Fruit fly (Drosophila melanogaster): ENCODE measurements around the gene CG15155.

CG15155 gene

DNA sequence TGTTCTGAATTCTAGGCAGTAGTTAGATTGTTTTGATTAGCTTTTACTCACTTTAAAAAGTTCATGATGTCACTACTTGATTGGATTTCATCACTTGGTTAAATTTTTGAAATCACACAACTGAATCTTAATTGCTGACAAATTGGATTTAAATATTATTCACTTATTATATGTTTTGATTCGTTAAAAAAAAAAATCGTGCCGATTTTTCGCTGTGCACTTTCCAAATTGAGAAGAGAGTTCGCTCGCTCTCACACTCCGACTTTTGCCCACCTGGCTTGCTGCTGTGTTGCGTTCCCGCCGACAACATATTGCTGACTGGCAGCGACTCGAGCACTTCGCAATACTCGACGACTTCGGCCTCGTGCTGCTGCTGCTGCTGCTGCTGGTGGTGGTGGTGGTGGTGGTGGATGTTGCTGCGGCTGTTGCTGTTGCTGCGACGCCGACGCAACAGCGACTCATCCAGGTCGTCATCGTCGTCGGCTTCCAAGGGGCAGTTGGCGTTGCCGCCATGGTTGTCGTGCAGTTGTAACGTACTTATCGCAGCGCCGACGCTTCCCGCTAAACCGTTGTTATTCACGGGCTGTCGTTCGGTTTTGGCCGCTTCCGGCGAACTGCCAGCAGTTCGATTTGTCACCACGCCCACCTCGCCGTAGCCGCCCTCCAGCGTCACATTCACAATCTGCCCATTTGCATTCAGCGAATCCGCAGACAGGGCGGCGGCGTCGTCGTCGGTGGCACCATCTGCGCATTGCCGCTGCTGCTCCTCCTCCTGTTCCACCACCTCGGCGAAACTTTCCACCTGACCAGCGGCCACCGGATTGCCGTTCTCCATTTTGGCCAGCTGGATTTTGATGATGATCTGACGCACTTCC lies 12.9 kb upstream of the CG15155 start:
- TF ChIP-seq CTCF (optimal IDR thresholded peaks at IDR 0.05) (no peak), CG8478 (optimal IDR thresholded peaks at IDR 0.05) (no peak)

DNA sequence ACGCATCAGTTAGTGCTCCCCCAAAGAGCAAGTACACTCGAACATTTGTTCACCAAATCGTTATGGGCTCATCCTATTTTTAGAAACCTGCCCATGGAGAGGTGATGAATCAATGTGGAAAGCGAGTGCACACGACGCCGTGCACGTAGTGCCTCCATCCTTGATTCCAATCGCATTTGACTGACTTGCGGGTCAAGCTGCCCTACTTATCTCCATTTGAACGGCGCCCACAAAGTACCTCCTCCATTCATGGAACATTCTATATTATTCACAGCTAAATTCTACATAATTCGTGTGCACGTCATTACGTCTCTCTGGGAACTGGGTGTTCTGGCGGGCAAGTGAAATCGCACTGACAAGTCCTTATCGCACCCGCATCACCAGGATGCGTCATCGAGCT lies 11.5 kb upstream of the CG15155 start:
- TF ChIP-seq CTCF (optimal IDR thresholded peaks at IDR 0.05) (no peak), CG8478 (optimal IDR thresholded peaks at IDR 0.05) (no peak)

DNA sequence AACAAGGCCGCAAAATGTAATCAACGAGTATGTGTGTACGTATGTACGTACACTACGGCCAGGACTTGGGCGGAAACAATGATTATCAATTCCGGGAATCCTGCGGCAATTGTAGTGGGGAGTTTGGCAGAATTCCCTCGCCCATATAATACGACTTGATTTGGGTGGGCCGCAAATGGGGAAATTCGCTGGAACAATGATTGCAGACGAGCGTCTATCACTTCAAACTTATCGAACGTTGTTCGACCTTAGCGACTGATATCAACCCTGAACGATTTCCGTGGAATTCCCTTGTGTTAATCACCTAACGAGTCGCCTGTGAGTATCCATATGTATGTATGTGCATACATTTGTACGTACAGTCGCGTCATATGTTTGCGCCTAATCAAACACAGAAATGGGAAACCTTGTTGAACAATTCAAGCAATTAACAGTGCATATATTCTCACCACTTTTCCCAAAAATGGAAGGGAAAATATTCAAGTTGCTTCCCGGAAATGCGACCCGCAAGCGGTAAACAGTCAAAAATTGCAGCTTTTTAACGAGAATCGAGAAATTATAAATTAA lies 10.3 kb upstream of the CG15155 start:
- no peak for TF ChIP-seq CG8478 (optimal IDR thresholded peaks at IDR 0.05)
- no peak for TF ChIP-seq CTCF (optimal IDR thresholded peaks at IDR 0.05)

DNA sequence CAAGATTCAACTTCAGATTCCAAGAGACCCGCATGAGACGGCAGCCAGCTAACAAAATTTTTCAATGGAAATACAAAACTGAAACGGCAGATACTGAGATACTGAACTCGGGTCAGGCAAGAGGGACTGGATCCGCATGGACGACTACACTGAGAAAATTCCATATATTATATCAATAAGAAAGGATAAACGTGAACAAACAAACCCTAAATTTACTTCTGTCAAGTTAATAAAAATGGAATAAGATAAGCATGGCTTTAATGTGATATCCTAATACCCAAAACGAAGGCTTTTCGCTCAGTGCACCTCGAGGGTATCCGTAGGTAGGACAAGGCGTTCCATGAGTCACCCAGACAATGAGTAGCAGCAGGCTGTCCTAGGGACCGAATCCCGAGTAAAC lies 9.4 kb upstream of the CG15155 start:
- TF ChIP-seq CG8478 (optimal IDR thresholded peaks at IDR 0.05) (no peak), CTCF (optimal IDR thresholded peaks at IDR 0.05) (no peak)

DNA sequence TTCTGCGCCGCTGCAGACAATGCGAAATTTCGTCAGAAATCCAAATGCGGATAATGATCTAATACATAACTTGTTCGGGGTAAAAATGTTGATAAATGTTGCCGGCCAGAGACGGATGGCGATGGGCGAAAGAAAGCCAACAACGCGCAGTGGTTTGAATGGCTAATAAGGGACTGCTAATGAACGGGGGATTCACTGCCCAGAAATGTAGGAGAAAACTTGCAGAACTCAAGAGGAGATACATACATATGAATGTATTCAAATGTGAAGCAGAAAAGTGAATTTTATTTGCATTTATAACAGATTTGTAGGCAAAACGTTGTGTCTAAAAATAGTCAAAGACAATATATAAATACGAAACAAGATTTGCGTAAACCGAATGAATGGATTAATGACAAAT lies 8.8 kb upstream of the CG15155 start:
- no peak for TF ChIP-seq CG8478 (optimal IDR thresholded peaks at IDR 0.05)
- TF ChIP-seq CTCF (optimal IDR thresholded peaks at IDR 0.05), result no peak

DNA sequence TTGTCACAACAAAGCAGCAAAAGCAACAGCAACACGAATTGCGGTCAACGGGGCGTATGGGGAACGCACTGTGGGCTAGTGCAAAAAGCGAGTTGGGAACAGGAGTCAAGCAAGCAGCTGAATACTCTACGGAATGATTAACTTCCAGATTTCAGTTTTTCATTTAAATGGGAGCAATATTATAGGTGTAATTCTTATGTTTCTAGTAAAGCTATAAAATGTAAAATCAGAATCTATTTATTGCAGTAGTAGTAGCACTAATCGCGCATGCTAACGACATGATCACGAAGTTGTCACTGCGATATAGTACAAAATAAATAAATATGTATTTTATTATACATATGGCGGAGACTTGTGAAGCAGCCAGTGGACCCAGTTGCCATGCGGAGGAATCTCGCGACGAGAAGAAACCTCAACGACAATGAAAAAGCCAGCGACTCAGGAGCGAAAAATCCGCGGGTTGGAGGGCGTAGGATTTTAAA lies 8.0 kb upstream of the CG15155 start:
- TF ChIP-seq CTCF (optimal IDR thresholded peaks at IDR 0.05), result no peak
- no peak for TF ChIP-seq CG8478 (optimal IDR thresholded peaks at IDR 0.05)

DNA sequence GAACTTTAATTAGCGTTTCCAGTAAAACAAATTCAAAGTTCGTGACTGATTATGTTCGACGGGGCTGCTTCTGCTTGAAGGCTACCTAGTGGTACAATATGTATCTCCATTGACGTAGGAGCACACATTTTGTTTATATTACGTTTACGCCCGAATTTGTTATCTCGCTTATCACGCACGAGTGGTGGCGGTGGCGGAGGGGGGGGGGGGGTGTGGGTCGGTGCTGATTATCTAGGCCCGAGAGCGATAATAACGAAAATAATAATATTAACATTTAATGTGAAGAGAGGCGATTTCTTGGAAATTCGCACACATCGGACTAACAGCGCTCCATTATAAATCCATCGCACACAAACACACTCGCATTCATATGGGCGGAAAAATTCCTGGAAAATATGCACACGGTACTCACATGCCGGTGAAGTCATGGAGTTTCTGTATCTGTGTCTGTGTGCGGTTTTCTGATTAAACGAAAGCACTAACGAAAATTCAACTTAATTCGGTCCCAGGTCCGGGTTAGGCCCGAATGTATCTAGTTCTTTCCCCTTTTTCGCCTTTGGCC lies 7.1 kb upstream of the CG15155 start:
- TF ChIP-seq CG8478 (optimal IDR thresholded peaks at IDR 0.05) (no peak), CTCF (optimal IDR thresholded peaks at IDR 0.05) (no peak)

DNA sequence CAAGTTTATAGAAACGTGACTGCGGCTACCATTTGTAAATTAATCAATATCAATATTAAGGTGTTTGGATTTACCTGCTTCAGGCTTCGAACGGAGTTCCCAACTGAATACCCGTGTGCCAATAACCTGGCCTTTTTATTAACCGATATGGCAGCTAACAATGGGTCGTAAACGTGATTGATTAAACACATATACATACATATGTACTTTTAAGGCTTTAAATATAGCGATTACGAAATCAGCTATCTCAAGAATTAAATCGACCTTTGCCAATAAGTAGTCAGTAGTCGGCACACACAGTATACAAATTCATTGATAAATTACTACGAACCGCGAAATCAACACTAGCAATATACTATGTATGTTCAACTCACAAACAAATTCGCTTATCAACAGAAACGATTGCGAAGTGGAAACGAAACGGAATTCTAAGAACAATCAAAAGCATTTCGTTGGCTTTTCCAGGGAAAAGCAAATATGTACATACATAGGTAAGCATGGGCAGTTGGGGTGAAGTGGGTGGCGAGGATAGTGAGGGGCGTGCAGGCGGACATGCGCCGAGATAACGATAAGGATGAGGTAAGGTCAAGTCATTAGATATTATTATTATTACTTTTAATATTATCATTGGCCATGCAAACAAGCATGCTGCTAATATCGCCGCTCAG lies 6.0 kb upstream of the CG15155 start:
- TF ChIP-seq CTCF (optimal IDR thresholded peaks at IDR 0.05) (no peak), CG8478 (optimal IDR thresholded peaks at IDR 0.05) (no peak)

DNA sequence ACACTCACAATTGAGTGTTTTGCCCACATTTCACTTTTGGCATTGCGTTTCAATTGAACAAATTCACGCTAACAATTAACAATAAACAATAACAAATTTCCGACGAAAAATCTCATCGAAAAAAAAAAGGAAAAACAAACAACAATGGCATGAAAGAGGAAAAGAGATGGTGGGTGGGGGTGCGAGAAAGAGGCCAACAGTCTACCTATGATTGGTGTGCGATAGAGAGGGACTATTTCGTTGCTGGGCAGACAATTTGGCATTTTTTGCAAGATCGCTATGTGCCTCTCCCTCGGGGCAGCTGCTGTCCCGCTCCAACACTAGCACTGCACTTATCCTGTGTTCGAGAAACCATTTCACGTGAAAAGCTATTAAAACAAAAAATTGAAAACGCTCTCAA lies 4.7 kb upstream of the CG15155 start:
- TF ChIP-seq CG8478 (optimal IDR thresholded peaks at IDR 0.05) (no peak), CTCF (optimal IDR thresholded peaks at IDR 0.05) (no peak)

DNA sequence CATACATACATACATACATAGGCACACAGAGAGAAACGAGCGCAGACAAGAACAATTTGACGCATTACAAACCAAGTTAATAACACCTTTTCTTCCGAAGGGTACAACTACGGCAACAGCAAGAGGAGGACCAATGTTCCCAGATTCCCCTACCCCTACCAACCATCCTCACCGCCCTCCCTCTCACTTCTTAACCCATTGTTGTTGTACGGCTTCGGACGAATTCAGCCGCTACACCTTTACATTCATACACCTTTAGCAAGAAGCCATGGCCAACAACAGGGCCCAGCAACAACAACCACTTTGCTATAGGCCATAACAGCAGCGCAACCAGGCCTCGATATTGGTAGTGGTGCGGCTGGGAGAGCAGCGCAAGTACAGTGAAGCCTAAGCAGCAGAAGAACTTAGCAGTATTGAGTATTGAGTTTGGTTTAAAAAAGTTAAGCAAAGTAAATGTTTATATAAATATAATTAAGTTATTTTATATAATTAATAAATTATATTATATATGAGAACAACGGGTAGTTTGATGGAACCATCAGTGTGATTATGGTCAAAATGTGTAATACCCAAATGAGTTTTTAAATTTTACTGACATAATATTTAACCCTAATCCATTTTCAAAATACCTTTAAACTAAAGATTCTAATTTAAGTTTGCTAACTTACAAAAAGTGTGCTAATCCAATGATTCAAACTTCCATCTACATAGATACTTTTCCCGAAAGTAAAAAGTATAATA lies 4.1 kb upstream of the CG15155 start:
- TF ChIP-seq CG8478 (optimal IDR thresholded peaks at IDR 0.05), result no peak

DNA sequence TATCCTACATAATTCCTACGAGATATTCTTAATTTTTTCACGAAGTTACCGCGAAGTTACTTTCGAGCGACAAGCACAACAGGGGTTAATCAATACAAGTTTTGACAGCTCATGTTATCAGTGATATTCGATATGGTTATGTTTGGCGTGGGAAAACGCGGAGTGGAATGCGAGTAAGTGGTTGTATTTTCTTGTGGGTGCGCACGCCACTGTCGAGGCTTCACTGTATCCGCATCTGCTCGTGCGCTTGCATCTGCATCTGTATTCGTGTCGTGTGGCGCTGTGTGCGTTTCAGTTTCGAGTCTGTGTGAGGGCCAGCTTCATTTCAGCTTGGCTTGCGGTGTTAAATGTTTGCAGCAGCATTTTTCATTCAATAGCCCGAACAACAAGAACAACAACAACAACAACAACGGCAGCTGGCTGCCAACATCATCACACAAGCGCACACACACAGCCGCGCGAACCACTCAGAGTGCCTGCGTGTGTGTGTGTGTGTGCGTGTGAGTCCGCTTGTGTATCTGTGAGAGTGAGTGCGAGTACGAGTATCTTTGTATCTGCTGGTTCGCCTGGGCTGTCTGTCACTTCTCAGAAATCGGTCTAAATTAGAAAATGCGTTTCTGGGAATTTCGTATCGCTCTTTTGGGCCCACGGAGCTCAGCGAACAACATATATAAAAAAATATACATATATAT lies 3.4 kb upstream of the CG15155 start:
- TF ChIP-seq CG8478 (optimal IDR thresholded peaks at IDR 0.05), result no peak
- TF ChIP-seq CTCF (optimal IDR thresholded peaks at IDR 0.05), result no peak

DNA sequence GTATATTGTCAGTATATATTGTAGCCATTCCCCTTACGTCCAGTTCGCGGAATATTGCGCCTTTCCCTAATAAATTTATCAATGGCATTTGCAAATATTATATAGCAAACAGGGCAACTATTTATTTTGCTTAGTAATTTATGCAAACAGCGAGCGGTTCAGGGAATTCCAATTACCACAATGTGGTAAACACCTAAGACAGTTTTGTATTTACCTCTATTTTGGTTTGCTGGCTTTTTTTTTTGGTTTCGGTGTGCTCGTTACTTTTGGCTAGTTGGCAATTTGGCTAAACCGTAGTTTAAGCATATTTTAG lies 2.9 kb upstream of the CG15155 start:
- TF ChIP-seq CTCF (optimal IDR thresholded peaks at IDR 0.05), result no peak

DNA sequence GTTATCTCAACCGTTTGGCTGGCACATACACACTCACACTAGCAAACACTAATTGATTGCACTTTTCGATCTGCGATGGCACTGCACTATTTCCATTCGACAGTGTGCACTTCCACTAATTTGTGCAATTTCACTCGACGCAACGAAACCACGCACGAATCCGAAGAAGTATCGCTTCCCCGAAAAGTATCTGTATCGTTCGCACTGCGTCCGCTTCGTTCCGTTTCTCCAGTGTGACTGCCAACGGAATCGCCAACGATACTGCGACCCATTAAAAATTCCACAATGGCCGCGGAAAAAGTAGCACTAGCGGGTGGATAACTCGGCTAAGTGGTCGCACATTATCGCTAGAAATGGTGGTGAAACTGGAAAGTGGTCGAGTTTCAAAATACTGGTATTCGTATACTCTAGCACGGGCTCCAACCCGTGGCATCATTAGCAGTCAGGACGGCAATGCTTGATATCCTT lies 2.4 kb upstream of the CG15155 start, which contains the start of gene Socs36E:
Gene Socs36E, minus strand, starts transcription at position 246 of the 468 bp plus-strand sequence.
- TF ChIP-seq CTCF (optimal IDR thresholded peaks at IDR 0.05) (peak; percentile 82 to 89), CG8478 (optimal IDR thresholded peaks at IDR 0.05) (no peak)

DNA sequence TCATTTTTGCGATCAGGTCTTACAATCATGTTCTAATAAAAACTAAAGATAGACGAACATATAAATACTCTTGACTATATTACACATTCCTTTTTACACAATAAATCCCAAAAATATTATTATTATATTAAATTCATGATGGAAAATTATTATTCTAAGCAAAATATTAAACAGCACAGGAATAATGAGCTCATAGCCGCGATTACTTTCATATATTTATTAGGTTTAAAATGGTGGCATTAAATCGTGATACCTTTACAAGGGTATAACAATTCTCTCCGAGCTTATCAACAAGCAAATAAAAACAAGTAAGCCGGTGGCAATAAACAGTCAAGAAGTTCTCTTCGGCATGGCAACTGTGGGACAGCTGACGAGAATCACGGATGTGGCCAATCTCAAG lies 1.6 kb upstream of the CG15155 start, which contains the start of gene CG17681:
Gene CG17681, plus strand, starts transcription at position 56 of the 400 bp plus-strand sequence.
- TF ChIP-seq CG8478 (optimal IDR thresholded peaks at IDR 0.05), result no peak
